Worm (Caenorhabditis elegans) whole organism, young adult: ENCODE measurements around the gene syx-18.

ENCODE experiments used
- B0035.1 ChIP-seq: sonication (generic microtip); optimal IDR thresholded peaks from 2 replicates; lab custom pipeline; 2016; ENCODE audit warnings: missing genetic modification characterization, mild to moderate bottlenecking, missing compliant biosample characterization, missing genotype, missing genetic modification reagents
- F22D6.2 ChIP-seq: sonication (generic microtip); optimal IDR thresholded peaks from 2 replicates; lab custom pipeline; 2016; ENCODE audit warnings: mild to moderate bottlenecking, missing genetic modification characterization, missing compliant biosample characterization
- F52B5.7 ChIP-seq: sonication (generic microtip); optimal IDR thresholded peaks from 2 replicates; lab custom pipeline; 2016; ENCODE audit warnings: mild to moderate bottlenecking, missing genetic modification characterization, missing compliant biosample characterization
- K11D2.4 ChIP-seq: fragments of 200-800 bp; sonication (Bioruptor generic); IDR thresholded peaks from 2 replicates; pipeline ENCODE4 v1.3.6; 2022; ENCODE audit warnings: missing genetic modification reagents, missing genetic modification characterization, missing compliant biosample characterization
- K12H6.12 ChIP-seq: fragments of 200-800 bp; sonication (Bioruptor generic); optimal IDR thresholded peaks from 2 replicates; lab custom pipeline; 2018; ENCODE audit warnings: mild to moderate bottlenecking, missing genetic modification characterization, missing compliant biosample characterization
- T07F8.4 ChIP-seq: sonication (generic microtip); optimal IDR thresholded peaks from 2 replicates; lab custom pipeline; 2016; ENCODE audit warnings: mild to moderate bottlenecking, missing genetic modification characterization, moderate library complexity, missing compliant biosample characterization
- Y79H2A.3 ChIP-seq: fragments of 200-800 bp; sonication (Bioruptor generic); conservative IDR thresholded peaks from 2 replicates; pipeline ENCODE4 v1.3.6; 2022; ENCODE audit warnings: missing genetic modification reagents, missing genetic modification characterization, missing compliant biosample characterization
- aptf-2 ChIP-seq: fragments of 200-800 bp; sonication (Bioruptor generic); conservative IDR thresholded peaks from 2 replicates; pipeline ENCODE4 v1.3.6; 2022; ENCODE audit warnings: missing genetic modification reagents, missing genetic modification characterization, missing compliant biosample characterization
- aptf-3 ChIP-seq: fragments of 200-800 bp; sonication (Bioruptor generic); IDR thresholded peaks from 2 replicates; pipeline ENCODE4 v1.3.6; 2022; ENCODE audit warnings: missing genetic modification characterization, missing compliant biosample characterization
- athp-1 ChIP-seq: sonication (generic microtip); optimal IDR thresholded peaks from 2 replicates; lab custom pipeline; 2017; ENCODE audit warnings: mild to moderate bottlenecking, missing genetic modification characterization, missing compliant biosample characterization
- attf-3 ChIP-seq: fragments of 200-800 bp; sonication (Bioruptor generic); conservative IDR thresholded peaks from 2 replicates; pipeline ENCODE4 v1.3.6; 2022; ENCODE audit warnings: missing genetic modification reagents, missing genetic modification characterization, missing compliant biosample characterization
- attf-5 ChIP-seq: fragments of 200-800 bp; sonication (Bioruptor generic); optimal IDR thresholded peaks from 2 replicates; lab custom pipeline; 2018; ENCODE audit warnings: mild to moderate bottlenecking, missing genetic modification characterization, missing compliant biosample characterization
- bed-1 ChIP-seq: fragments of 200-800 bp; sonication (Bioruptor generic); IDR thresholded peaks from 2 replicates; pipeline ENCODE4 v1.3.6; 2022; ENCODE audit warnings: missing genetic modification reagents, missing genetic modification characterization, missing compliant biosample characterization
- ccch-3 ChIP-seq: fragments of 200-800 bp; sonication (Bioruptor generic); optimal IDR thresholded peaks from 2 replicates; lab custom pipeline; 2018; ENCODE audit warnings: mild to moderate bottlenecking, missing genetic modification characterization, missing compliant biosample characterization
- cebp-2 ChIP-seq: fragments of 200-800 bp; sonication (Bioruptor generic); IDR thresholded peaks from 2 replicates; pipeline ENCODE4 v1.3.6; 2022; ENCODE audit warnings: missing genetic modification characterization, missing compliant biosample characterization
- ceh-40 ChIP-seq: fragments of 200-800 bp; sonication (Bioruptor generic); IDR thresholded peaks from 2 replicates; pipeline ENCODE4 v1.3.6; 2022; ENCODE audit warnings: missing genetic modification characterization, missing compliant biosample characterization
- ceh-79 ChIP-seq: sonication (generic microtip); optimal IDR thresholded peaks from 2 replicates; lab custom pipeline; 2017; ENCODE audit warnings: mild to moderate bottlenecking, missing genetic modification characterization, missing compliant biosample characterization
- dpff-1 ChIP-seq: sonication (generic microtip); optimal IDR thresholded peaks from 2 replicates; lab custom pipeline; 2017; ENCODE audit warnings: mild to moderate bottlenecking, missing genetic modification characterization, missing compliant biosample characterization
- ets-4 ChIP-seq: fragments of 200-800 bp; sonication (Bioruptor generic); optimal IDR thresholded peaks from 2 replicates; lab custom pipeline; 2018; ENCODE audit warnings: mild to moderate bottlenecking, missing genetic modification characterization, missing compliant biosample characterization
- gei-17 ChIP-seq: fragments of 200-800 bp; sonication (Bioruptor generic); optimal IDR thresholded peaks from 2 replicates; lab custom pipeline; 2018; ENCODE audit warnings: mild to moderate bottlenecking, missing genetic modification characterization, missing compliant biosample characterization
- hmg-20 ChIP-seq: fragments of 200-800 bp; sonication (Bioruptor generic); IDR thresholded peaks from 2 replicates; pipeline ENCODE4 v1.3.6; 2022; ENCODE audit warnings: missing genetic modification reagents, missing genetic modification characterization, missing compliant biosample characterization
- let-526 ChIP-seq: fragments of 200-800 bp; sonication (Bioruptor generic); IDR thresholded peaks from 2 replicates; pipeline ENCODE4 v1.3.6; 2022; ENCODE audit warnings: missing genetic modification reagents, missing genetic modification characterization, missing compliant biosample characterization
- lir-1 ChIP-seq: fragments of 200-800 bp; sonication (Bioruptor generic); conservative IDR thresholded peaks from 2 replicates; pipeline ENCODE4 v1.3.6; 2022; ENCODE audit warnings: missing genetic modification reagents, missing genetic modification characterization, missing compliant biosample characterization
- lsl-1 ChIP-seq: fragments of 200-800 bp; sonication (Bioruptor generic); optimal IDR thresholded peaks from 2 replicates; lab custom pipeline; 2018; ENCODE audit warnings: mild to moderate bottlenecking, missing genetic modification characterization, moderate library complexity, missing compliant biosample characterization
- lsy-27 ChIP-seq: sonication (generic microtip); optimal IDR thresholded peaks from 2 replicates; lab custom pipeline; 2017; ENCODE audit warnings: missing genetic modification characterization, mild to moderate bottlenecking, missing compliant biosample characterization, antibody characterized with exemption, missing genotype, borderline replicate concordance; ENCODE audit not compliant: insufficient read depth
- madf-3 ChIP-seq: fragments of 200-800 bp; sonication (Bioruptor generic); IDR thresholded peaks from 2 replicates; pipeline ENCODE4 v1.3.6; 2022; ENCODE audit warnings: missing genetic modification reagents, missing genetic modification characterization, missing compliant biosample characterization
- madf-6 ChIP-seq: fragments of 200-800 bp; sonication (Bioruptor generic); IDR thresholded peaks from 2 replicates; pipeline ENCODE4 v1.3.6; 2022; ENCODE audit warnings: missing genetic modification reagents, missing genetic modification characterization, missing compliant biosample characterization
- nhr-27 ChIP-seq: fragments of 200-800 bp; sonication (Bioruptor generic); optimal IDR thresholded peaks from 2 replicates; lab custom pipeline; 2018; ENCODE audit warnings: mild to moderate bottlenecking, missing genetic modification characterization, moderate library complexity, missing compliant biosample characterization
- nhr-80 ChIP-seq: sonication (generic microtip); optimal IDR thresholded peaks from 2 replicates; lab custom pipeline; 2016; ENCODE audit warnings: missing genetic modification characterization, missing compliant biosample characterization
- nhr-90 ChIP-seq: sonication (generic microtip); optimal IDR thresholded peaks from 2 replicates; lab custom pipeline; 2016; ENCODE audit warnings: missing genotype, mild to moderate bottlenecking, missing genetic modification characterization, missing compliant biosample characterization
- rcor-1 ChIP-seq: fragments of 200-800 bp; sonication (Bioruptor generic); IDR thresholded peaks from 2 replicates; pipeline ENCODE4 v1.3.6; 2022; ENCODE audit warnings: missing genetic modification reagents, missing genetic modification characterization, missing compliant biosample characterization
- sea-2 ChIP-seq: fragments of 200-800 bp; sonication (Bioruptor generic); IDR thresholded peaks from 2 replicates; pipeline ENCODE4 v1.3.6; 2022; ENCODE audit warnings: missing genetic modification characterization, missing compliant biosample characterization
- snpc-1.1 ChIP-seq: sonication (generic microtip); optimal IDR thresholded peaks from 2 replicates; lab custom pipeline; 2017; ENCODE audit warnings: missing genetic modification characterization, mild to moderate bottlenecking, missing compliant biosample characterization, antibody characterized with exemption, moderate library complexity, missing genotype, missing genetic modification reagents; ENCODE audit not compliant: insufficient read depth
- somi-1 ChIP-seq: fragments of 200-800 bp; sonication (Bioruptor generic); optimal IDR thresholded peaks from 2 replicates; lab custom pipeline; 2018; ENCODE audit warnings: mild to moderate bottlenecking, missing genetic modification characterization, missing compliant biosample characterization
- tbp1 ChIP-seq: fragments of 200-800 bp; sonication (Bioruptor generic); optimal IDR thresholded peaks from 2 replicates; lab custom pipeline; 2018; ENCODE audit warnings: mild to moderate bottlenecking, missing genetic modification characterization, missing compliant biosample characterization
- tlf-1 ChIP-seq: fragments of 200-800 bp; sonication (Bioruptor generic); optimal IDR thresholded peaks from 2 replicates; lab custom pipeline; 2018; ENCODE audit warnings: mild to moderate bottlenecking, missing genetic modification characterization, missing compliant biosample characterization
- unc-130 ChIP-seq: sonication (generic microtip); optimal IDR thresholded peaks from 2 replicates; lab custom pipeline; 2016; ENCODE audit warnings: missing genetic modification reagents, missing genetic modification characterization, missing compliant biosample characterization
- ztf-3 ChIP-seq: fragments of 200-800 bp; sonication (Bioruptor generic); optimal IDR thresholded peaks from 2 replicates; lab custom pipeline; 2018; ENCODE audit warnings: mild to moderate bottlenecking, missing genetic modification characterization, missing compliant biosample characterization

The syx-18 gene

DNA sequence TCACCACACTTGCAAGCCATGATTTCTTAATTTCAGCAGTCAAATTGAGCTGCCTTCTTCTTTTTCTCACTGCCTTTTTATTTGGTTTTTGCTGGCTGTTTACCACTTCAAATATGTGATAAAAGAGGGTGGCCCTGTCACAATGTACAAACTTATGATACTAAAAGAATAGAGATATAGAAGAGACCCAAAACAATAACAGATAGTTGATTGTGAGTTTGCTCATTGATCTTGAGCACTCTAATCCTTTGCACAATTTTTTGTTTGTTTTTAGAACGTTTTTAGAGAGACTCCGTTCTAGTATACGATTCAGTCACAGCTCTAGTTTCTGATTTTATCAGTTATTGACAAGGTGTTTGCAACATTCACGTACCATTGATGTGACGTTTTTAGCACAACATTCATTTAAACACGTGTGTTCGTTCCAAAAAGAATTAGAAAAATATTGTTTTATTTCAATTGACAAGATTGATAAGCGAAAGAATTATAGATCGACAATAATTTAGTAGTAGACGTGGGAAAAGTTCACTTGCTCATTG lies 36.6 kb upstream of the syx-18 start, which contains the start of gene mtl-1:
mtl-1 (minus strand) TSS at position 51 of the 539 bp plus-strand sequence.
- no peak for TF ChIP-seq ceh-79
- peak; percentile 24 for TF ChIP-seq nhr-80 (tag; lab: Kevin White, UChicago)
- no peak for TF ChIP-seq gei-17 (GFP tag; lab: Kevin White, UChicago)
- TF ChIP-seq ets-4, result no peak

DNA sequence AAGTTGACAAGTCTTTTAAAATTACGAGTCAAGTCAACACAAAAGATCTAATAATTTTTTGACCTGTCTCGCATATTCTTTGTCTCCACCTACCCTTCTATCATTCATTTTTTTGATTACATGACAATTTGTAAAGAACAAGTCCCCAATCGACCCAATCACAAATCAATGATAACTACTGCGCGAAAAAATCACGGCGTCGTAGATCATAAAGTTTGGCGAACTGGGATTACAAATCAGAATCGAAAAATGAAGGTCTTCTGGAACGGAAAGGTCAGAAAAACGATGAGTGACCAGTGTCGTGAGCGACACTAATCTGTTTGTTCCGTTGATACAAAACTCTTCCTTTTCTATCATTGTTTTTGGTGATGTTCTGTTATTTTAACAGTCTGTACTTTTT lies 34.8 kb upstream of the syx-18 start:
- no peak for TF ChIP-seq aptf-2

DNA sequence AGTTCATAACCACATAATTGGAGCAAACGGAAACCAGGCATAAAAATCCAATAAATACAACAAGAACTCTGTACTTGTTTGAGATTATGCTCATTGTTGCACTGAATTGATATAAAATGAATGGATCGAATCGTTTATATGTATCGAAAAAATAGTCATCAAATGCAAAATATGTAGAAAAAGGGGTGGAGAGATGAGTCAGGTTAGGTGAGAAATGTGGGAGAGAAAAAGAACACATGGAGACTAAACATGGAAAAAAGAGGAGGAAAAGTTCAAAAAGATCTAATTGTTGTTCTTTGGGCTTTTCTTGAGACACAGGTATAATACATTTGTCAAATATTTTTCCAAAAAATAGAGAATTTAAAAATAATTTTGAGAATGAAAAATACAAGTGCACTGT lies 33.1 kb upstream of the syx-18 start, which contains the start of gene K11G9.5:
K11G9.5 (minus strand) TSS at position 101 of the 400 bp plus-strand sequence.
- no peak for TF ChIP-seq K12H6.12 (tag; lab: Kevin White, UChicago)
- TF ChIP-seq gei-17 (GFP tag; lab: Kevin White, UChicago), result no peak
- no peak for TF ChIP-seq ztf-3 (GFP tag; lab: Kevin White, UChicago)
- no peak for TF ChIP-seq aptf-3 (GFP tag; lab: Robert Waterston, UW)

DNA sequence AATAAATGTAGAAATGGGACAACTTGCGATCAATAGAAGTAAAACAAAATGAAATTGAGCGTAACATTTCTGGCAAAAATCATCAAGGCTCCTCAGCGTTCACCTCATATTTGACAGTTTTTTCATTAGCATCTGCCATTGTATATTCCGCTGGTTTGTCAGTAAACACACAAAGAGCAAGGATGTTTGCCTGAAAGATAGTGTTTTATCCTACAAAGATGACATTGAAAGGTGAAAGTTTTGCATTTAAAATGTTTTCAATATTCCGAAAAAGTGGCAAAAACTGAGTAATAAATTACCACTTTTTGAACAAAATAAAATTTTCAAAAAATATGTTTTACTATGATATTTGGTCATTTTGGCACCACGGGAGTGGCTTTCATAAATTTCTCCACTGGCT lies 30.7 kb upstream of the syx-18 start:
- no peak for TF ChIP-seq dpff-1 (tag; lab: Kevin White, UChicago)
- TF ChIP-seq K11D2.4, result no peak
- no peak for TF ChIP-seq madf-3 (GFP tag; lab: Robert Waterston, UW)
- no peak for TF ChIP-seq hmg-20
- no peak for TF ChIP-seq tlf-1 (GFP tag; lab: Kevin White, UChicago)
- TF ChIP-seq attf-3 (GFP tag; lab: Robert Waterston, UW), result no peak
- no peak for TF ChIP-seq B0035.1 (tag; lab: Kevin White, UChicago)
- no peak for TF ChIP-seq aptf-2
- TF ChIP-seq Y79H2A.3 (GFP tag; lab: Robert Waterston, UW), result no peak
- no peak for TF ChIP-seq cebp-2 (GFP tag; lab: Robert Waterston, UW)
- no peak for TF ChIP-seq unc-130
- TF ChIP-seq rcor-1 (GFP tag; lab: Robert Waterston, UW), result no peak
- no peak for TF ChIP-seq nhr-90
- TF ChIP-seq, all 124 proteins: peak for 0

DNA sequence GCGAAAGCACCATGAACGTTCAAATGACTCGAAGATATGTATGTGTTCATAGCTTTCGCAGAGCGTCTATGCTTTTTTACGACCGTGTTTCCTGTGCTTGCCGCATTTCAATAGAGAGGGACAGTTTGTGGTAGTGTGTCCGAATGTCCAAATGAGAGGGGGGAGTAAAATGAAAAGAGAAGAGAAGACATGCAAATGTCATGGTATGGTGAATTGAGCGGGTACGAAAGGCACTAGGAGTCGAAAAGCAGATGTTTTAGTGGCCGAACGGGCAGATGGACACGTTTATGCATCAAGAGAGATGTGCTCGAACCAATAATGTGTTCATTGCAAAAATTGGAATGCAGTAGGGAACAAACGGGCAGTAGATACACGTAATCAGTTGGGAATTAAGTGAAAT lies 30.2 kb upstream of the syx-18 start:
- TF ChIP-seq nhr-80 (tag; lab: Kevin White, UChicago) (no peak), let-526 (0 out of 2 replicates have a peak, but pooled peaks have one; percentile 37), sea-2 (GFP tag; lab: Robert Waterston, UW) (no peak), T07F8.4 (tag; lab: Kevin White, UChicago) (no peak), somi-1 (no peak), nhr-27 (no peak)

DNA sequence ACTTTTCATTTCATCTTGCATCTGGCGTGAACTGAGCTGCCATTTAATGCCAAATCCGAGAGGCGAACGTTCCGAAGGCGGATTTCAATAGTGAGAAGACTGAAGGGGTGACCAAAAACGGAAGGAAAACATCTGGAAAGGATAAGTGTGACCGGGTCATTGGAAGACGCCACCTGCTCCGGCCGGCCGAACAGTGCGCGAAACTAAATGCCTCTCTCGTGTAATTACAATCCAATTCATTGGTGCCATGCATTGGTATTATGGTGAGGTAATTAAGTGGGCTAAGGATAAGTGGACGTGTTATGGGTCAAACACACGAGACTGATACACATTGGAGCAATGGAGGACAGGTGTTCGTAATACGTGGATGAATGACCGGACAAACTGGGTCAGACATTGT lies 29.3 kb upstream of the syx-18 start:
- no peak for TF ChIP-seq madf-6
- TF ChIP-seq rcor-1 (GFP tag; lab: Robert Waterston, UW), result no peak
- TF ChIP-seq ccch-3 (GFP tag; lab: Kevin White, UChicago), result no peak
- TF ChIP-seq lir-1 (GFP tag; lab: Robert Waterston, UW), result no peak
- no peak for TF ChIP-seq attf-5 (GFP tag; lab: Kevin White, UChicago)

DNA sequence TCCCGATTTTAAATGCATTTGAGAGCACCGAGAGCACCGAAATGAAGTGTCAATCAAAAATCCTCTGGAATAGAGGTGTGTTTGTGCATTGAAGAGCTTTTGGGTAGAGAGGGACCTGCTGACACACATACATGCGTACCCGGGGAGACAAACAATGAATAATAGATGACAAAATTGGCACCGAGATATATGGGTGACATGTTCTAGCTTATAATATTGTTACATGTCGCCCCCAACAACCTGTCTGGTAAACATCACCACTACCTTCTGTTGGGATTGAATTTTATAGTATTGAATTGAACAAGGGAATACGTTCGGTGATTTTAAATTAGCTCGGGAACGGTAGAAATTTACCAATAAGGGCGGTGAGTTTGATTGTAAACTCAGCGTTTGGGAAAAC lies 28.5 kb upstream of the syx-18 start:
- TF ChIP-seq F52B5.7 (no peak), bed-1 (no peak), tbp1 (GFP tag; lab: Kevin White, UChicago) (no peak), ceh-40 (no peak), lsl-1 (GFP tag; lab: Kevin White, UChicago) (no peak), F22D6.2 (no peak), lsy-27 (tag; lab: Kevin White, UChicago) (no peak), snpc-1.1 (tag; lab: Kevin White, UChicago) (no peak), athp-1 (tag; lab: Kevin White, UChicago) (no peak)
